Worm (Caenorhabditis elegans): ENCODE measurements around the gene T23F11.6.

The T23F11.6 gene

ce11 chrIII:4649363-4649768, 1.6 kb upstream of the T23F11.6 start (continued):
- TF ChIP-seq unc-30 (tag; optimal IDR thresholded peaks at IDR 0.05) (no peak), ama-1 (optimal IDR thresholded peaks at IDR 0.05) (no peak), xbp-1 (tag; optimal IDR thresholded peaks at IDR 0.05) (peak; percentile 89), pag-3 (tag; optimal IDR thresholded peaks at IDR 0.05; ENCODE audit: borderline replicate concordance, insufficient read depth) (peak; percentile 12), nhr-237 (tag; optimal IDR thresholded peaks at IDR 0.05) (peak; percentile 77), irx-1 (tag; optimal IDR thresholded peaks at IDR 0.05) (peak; percentile 87), swsn-7 (tag; optimal IDR thresholded peaks at IDR 0.05) (peak; percentile 92), mep-1 (tag; optimal IDR thresholded peaks at IDR 0.05) (peak; percentile 96), alr-1 (tag; optimal IDR thresholded peaks at IDR 0.05; ENCODE audit: borderline replicate concordance) (no peak), nhr-76 (tag; optimal IDR thresholded peaks at IDR 0.05) (peak; percentile 55), snpc-4 (tag; optimal IDR thresholded peaks at IDR 0.05) (peak; percentile 76), fos-1 (tag; optimal IDR thresholded peaks at IDR 0.05) (peak; percentile 65), ceh-88 (GFP tag; IDR thresholded peaks at IDR 0.05) (peak; percentile 81; the same call in 1 of the 2 replicates), blmp-1 (tag; optimal IDR thresholded peaks at IDR 0.05) (peak; percentile 84), F16B12.6 (tag; optimal IDR thresholded peaks at IDR 0.05) (peak; percentile 51), nhr-20 (tag; optimal IDR thresholded peaks at IDR 0.05) (peak; percentile 98), nhr-71 (tag; optimal IDR thresholded peaks at IDR 0.05) (peak; percentile 99), ces-1 (GFP tag; optimal IDR thresholded peaks at IDR 0.05) (no peak), ceh-82 (tag; optimal IDR thresholded peaks at IDR 0.05) (peak; percentile 47 to 81 (median 66)), mab-9 (GFP tag; IDR thresholded peaks at IDR 0.05) (peak; percentile 73), elt-2 (tag; optimal IDR thresholded peaks at IDR 0.05) (peak; percentile 90), ceh-63 (GFP tag; optimal IDR thresholded peaks at IDR 0.05) (no peak), lin-15B (tag; optimal IDR thresholded peaks at IDR 0.05) (peak; percentile 60), egl-13 (tag; optimal IDR thresholded peaks at IDR 0.05) (peak; percentile 82), mdl-1 (tag; optimal IDR thresholded peaks at IDR 0.05) (peak; percentile 94 to 100), dsc-1 (tag; optimal IDR thresholded peaks at IDR 0.05) (peak; percentile 73), rnt-1 (tag; optimal IDR thresholded peaks at IDR 0.05) (peak; percentile 90), elt-3 (tag; optimal IDR thresholded peaks at IDR 0.05) (peak in 5 of 6 experiments; percentile 36 to 97 (median 82)), nhr-47 (tag; optimal IDR thresholded peaks at IDR 0.05) (peak; percentile 94), lin-13 (GFP tag; optimal IDR thresholded peaks at IDR 0.05) (peak; percentile 91), fkh-10 (GFP tag; optimal IDR thresholded peaks at IDR 0.05) (no peak), fkh-4 (tag; optimal IDR thresholded peaks at IDR 0.05; ENCODE audit: borderline replicate concordance) (peak; percentile 44), lsy-2 (tag; optimal IDR thresholded peaks at IDR 0.05) (peak; percentile 83 to 95), unc-98 (GFP tag; IDR thresholded peaks at IDR 0.05) (peak; percentile 51; the same call in 1 of the 2 replicates), mef-2 (tag; optimal IDR thresholded peaks at IDR 0.05) (peak; percentile 42), ztf-11 (tag; optimal IDR thresholded peaks at IDR 0.05) (peak in 1 of 2 experiments; percentile 30), sptf-1 (tag; optimal IDR thresholded peaks at IDR 0.05) (no peak), skn-1 (tag; optimal IDR thresholded peaks at IDR 0.05) (peak; percentile 81), sup-37 (GFP tag; optimal IDR thresholded peaks at IDR 0.05) (peak; percentile 76), aly-2 (tag; optimal IDR thresholded peaks at IDR 0.05) (no peak), unc-86 (tag; optimal IDR thresholded peaks at IDR 0.05) (peak; percentile 89), vab-15 (tag; optimal IDR thresholded peaks at IDR 0.05) (peak; percentile 58), nhr-85 (tag) (peak; percentile 99), ztf-4 (tag; optimal IDR thresholded peaks at IDR 0.05) (peak; percentile 90), efl-3 (GFP tag; optimal IDR thresholded peaks at IDR 0.05) (no peak), ceh-90 (tag; optimal IDR thresholded peaks at IDR 0.05) (no peak), nhr-28 (tag; optimal IDR thresholded peaks at IDR 0.05) (peak; percentile 9), ceh-8 (GFP tag; optimal IDR thresholded peaks at IDR 0.05) (no peak), nhr-90 (tag; optimal IDR thresholded peaks at IDR 0.05; ENCODE audit: poor library complexity) (peak; percentile 93), pqm-1 (tag; optimal IDR thresholded peaks at IDR 0.05) (peak; percentile 40), grh-1 (GFP tag; IDR thresholded peaks at IDR 0.05) (peak; percentile 69), jun-1 (tag; optimal IDR thresholded peaks at IDR 0.05) (peak; percentile 92), sox-4 (tag; optimal IDR thresholded peaks at IDR 0.05) (no peak)
